Fruit fly (Drosophila melanogaster) whole organism, pupa: ENCODE results near the gene ifc.

Experiments used
- CG12605 ChIP-seq: fragments of 200-800 bp; sonication (Bioruptor generic); IDR thresholded peaks from 2 replicates; pipeline ENCODE4 v1.3.6; 2022; ENCODE audit warnings: missing biosample characterization, missing genetic modification characterization
- CG13204 ChIP-seq: fragments of 200-800 bp; sonication (Bioruptor generic); optimal IDR thresholded peaks from 2 replicates; lab custom pipeline; 2018; ENCODE audit warnings: missing biosample characterization, mild to moderate bottlenecking, missing genetic modification characterization, moderate library complexity
- CG14655 ChIP-seq: fragments of 200-800 bp; sonication (Bioruptor generic); optimal IDR thresholded peaks from 3 replicates; lab custom pipeline; 2017; ENCODE audit warnings: mild to moderate bottlenecking, missing biosample characterization, missing genetic modification reagents, missing genetic modification characterization
- CG15710 ChIP-seq: fragments of 200-800 bp; sonication (Bioruptor generic); optimal IDR thresholded peaks from 2 replicates; lab custom pipeline; 2018; ENCODE audit warnings: missing biosample characterization, mild to moderate bottlenecking, missing genetic modification characterization, moderate library complexity
- CG17806 ChIP-seq: fragments of 200-800 bp; sonication (Bioruptor generic); optimal IDR thresholded peaks from 2 replicates; lab custom pipeline; 2018; ENCODE audit warnings: missing biosample characterization, mild to moderate bottlenecking, missing genetic modification characterization, moderate library complexity
- CG32121 ChIP-seq: fragments of 200-800 bp; sonication (Bioruptor generic); IDR thresholded peaks from 2 replicates; pipeline ENCODE4 v1.3.6; 2022; ENCODE audit warnings: missing biosample characterization, missing genetic modification characterization
- CG34367 ChIP-seq: fragments of 200-800 bp; sonication (Bioruptor generic); optimal IDR thresholded peaks from 2 replicates; lab custom pipeline; 2018; ENCODE audit warnings: missing biosample characterization, mild to moderate bottlenecking, missing genetic modification characterization
- CG8159 ChIP-seq: fragments of 200-800 bp; sonication (Bioruptor generic); optimal IDR thresholded peaks from 3 replicates; lab custom pipeline; 2018; ENCODE audit warnings: missing biosample characterization, mild to moderate bottlenecking, missing genetic modification characterization, moderate library complexity
- EcR ChIP-seq: fragments of 200-800 bp; sonication (Bioruptor generic); optimal IDR thresholded peaks from 3 replicates; lab custom pipeline; 2019; ENCODE audit warnings: missing biosample characterization, missing genetic modification characterization, mild to moderate bottlenecking, moderate library complexity, missing genetic modification reagents
- Pif1A ChIP-seq: fragments of 200-800 bp; sonication (Bioruptor generic); optimal IDR thresholded peaks from 3 replicates; lab custom pipeline; 2016; ENCODE audit warnings: missing biosample characterization, missing genetic modification characterization
- Pif1B ChIP-seq: fragments of 200-800 bp; sonication (Bioruptor generic); optimal IDR thresholded peaks from 3 replicates; lab custom pipeline; 2016; ENCODE audit warnings: missing biosample characterization, missing genetic modification characterization
- Snoo ChIP-seq: fragments of 200-800 bp; sonication (Bioruptor generic); optimal IDR thresholded peaks from 3 replicates; lab custom pipeline; 2017; ENCODE audit warnings: missing biosample characterization, mild to moderate bottlenecking, missing genetic modification characterization, inconsistent platforms
- fd96Ca ChIP-seq: fragments of 200-800 bp; sonication (Bioruptor generic); IDR thresholded peaks from 3 replicates; pipeline ENCODE4 v1.3.6; 2022; ENCODE audit warnings: missing biosample characterization, missing genetic modification characterization
- rn ChIP-seq: fragments of 200-800 bp; sonication (Bioruptor generic); IDR thresholded peaks from 2 replicates; pipeline ENCODE4 v1.3.6; 2022; ENCODE audit warnings: missing biosample characterization, missing genetic modification characterization

- TF ChIP-seq CG12605 (GFP tag; lab: Robert Waterston, UW) (no peak), CG13204 (no peak), fd96Ca (GFP tag; lab: Robert Waterston, UW) (no peak), Pif1B (GFP tag; lab: Kevin White, UChicago) (no peak), CG17806 (tag; lab: Kevin White, UChicago) (no peak), rn (GFP tag; lab: Robert Waterston, UW) (no peak), CG15710 (tag; lab: Kevin White, UChicago) (no peak), CG14655 (no peak), CG8159 (tag; lab: Kevin White, UChicago) (no peak), Snoo (tag; lab: Kevin White, UChicago) (no peak), EcR (GFP tag; lab: Kevin White, UChicago) (no peak), CG32121 (no peak), Pif1A (GFP tag; lab: Kevin White, UChicago) (no peak), CG34367 (tag; lab: Kevin White, UChicago) (no peak)
These were observed 50.6 kb downstream of the ifc start, which contains the start of gene mtm for dm6 chr2L:6036710-6037109.
